Worm (Caenorhabditis elegans) whole organism, L4/young adult: ENCODE measurements around the gene cng-1.

Source experiments
- dao-5 ChIP-seq: sonication (generic microtip); optimal IDR thresholded peaks from 2 replicates; lab custom pipeline; 2016; ENCODE audit warnings: missing genotype, missing genetic modification characterization, moderate library complexity, missing compliant biosample characterization
- him-1 ChIP-seq: sonication (generic microtip); optimal IDR thresholded peaks from 2 replicates; lab custom pipeline; 2016; ENCODE audit warnings: missing genotype, missing genetic modification reagents, missing genetic modification characterization, missing compliant biosample characterization

ce11 chrV:15004800-15005199, 26.5 kb downstream of the cng-1 start, which contains the start of gene hrde-2:
- TF ChIP-seq him-1 (tag; lab: Kevin White, UChicago): no peak
- TF ChIP-seq dao-5 (tag; lab: Kevin White, UChicago): no peak
